Fruit fly (Drosophila melanogaster): ENCODE data around the gene CG9123.
A peak's percentile ranks its signal among the peaks of the same experiment; 100 is the strongest.

CG9123 gene

dm6 chrX:15298298-15299069 is 43.4 kb downstream of the CG9123 start (continued):
- peak; percentile 90 for TF ChIP-seq Nf-YA (GFP tag; IDR thresholded peaks at IDR 0.05)
- TF ChIP-seq Dbx (GFP tag; IDR thresholded peaks at IDR 0.05), result peak; percentile 97
- TF ChIP-seq CoRest (tag; optimal IDR thresholded peaks at IDR 0.05), result peak; percentile 99
- TF ChIP-seq caup (GFP tag; optimal IDR thresholded peaks at IDR 0.05; ENCODE audit: severe bottlenecking), result peak; percentile 98
- TF ChIP-seq ac (GFP tag; optimal IDR thresholded peaks at IDR 0.05), result no peak
- peak; percentile 78 for TF ChIP-seq abd-A (tag; optimal IDR thresholded peaks at IDR 0.05)
- TF ChIP-seq CG17359 (tag; optimal IDR thresholded peaks at IDR 0.05), result peak; percentile 97
- peak; percentile 99 for TF ChIP-seq ftz-f1 (GFP tag; optimal IDR thresholded peaks at IDR 0.05)
- peak; percentile 91 for TF ChIP-seq zen (tag; optimal IDR thresholded peaks at IDR 0.05)
- peak; percentile 91 for TF ChIP-seq CG11560 (tag; IDR thresholded peaks at IDR 0.05)
- peak; percentile 97 for TF ChIP-seq CG11093 (GFP tag; IDR thresholded peaks at IDR 0.05)
- TF ChIP-seq CG10959 (GFP tag; IDR thresholded peaks at IDR 0.05), result peak; percentile 68
- TF ChIP-seq Elba2 (GFP tag; optimal IDR thresholded peaks at IDR 0.05), result no peak
- peak; percentile 96 for TF ChIP-seq CG6683 (GFP tag; optimal IDR thresholded peaks at IDR 0.05)
- peak; percentile 95 for TF ChIP-seq oc (tag; optimal IDR thresholded peaks at IDR 0.05)
- TF ChIP-seq CG15696 (tag; optimal IDR thresholded peaks at IDR 0.05), result peak; percentile 82
- peak; percentile 99 for TF ChIP-seq Hmr (GFP tag; optimal IDR thresholded peaks at IDR 0.05)
- no peak for TF ChIP-seq pan (optimal IDR thresholded peaks at IDR 0.05)
- TF ChIP-seq pan (GFP tag; optimal IDR thresholded peaks at IDR 0.05 in 1 of 2, IDR thresholded peaks at IDR 0.05 in 1 of 2), result peak in 1 of 2 experiments; percentile 97
- peak; percentile 97 for TF ChIP-seq al (GFP tag; IDR thresholded peaks at IDR 0.05)
- TF ChIP-seq CG11504 (tag; optimal IDR thresholded peaks at IDR 0.05), result peak; percentile 98
- TF ChIP-seq Doc2 (GFP tag; IDR thresholded peaks at IDR 0.05), result peak; percentile 90
- peak; percentile 93 for TF ChIP-seq Chrac-16 (GFP tag; optimal IDR thresholded peaks at IDR 0.05)
- peak; percentile 84 for TF ChIP-seq CG17612 (GFP tag; IDR thresholded peaks at IDR 0.05)
- peak; percentile 99 for TF ChIP-seq sug (tag; optimal IDR thresholded peaks at IDR 0.05)
- TF ChIP-seq CG12659 (GFP tag; optimal IDR thresholded peaks at IDR 0.05), result peak; percentile 99
- no peak for TF ChIP-seq CG14860 (GFP tag; IDR thresholded peaks at IDR 0.05; ENCODE audit: partially characterized antibody)
- TF ChIP-seq CG4617 (GFP tag; optimal IDR thresholded peaks at IDR 0.05; ENCODE audit: borderline replicate concordance), result peak; percentile 89
- TF ChIP-seq rib (GFP tag; IDR thresholded peaks at IDR 0.05), result peak; percentile 95
- peak; percentile 99 for TF ChIP-seq Oli (tag; optimal IDR thresholded peaks at IDR 0.05)
- peak; percentile 97 for TF ChIP-seq croc (GFP tag; conservative IDR thresholded peaks at IDR 0.05)
- TF ChIP-seq CG12299 (tag; optimal IDR thresholded peaks at IDR 0.05), result peak; percentile 94
- peak; percentile 95 for TF ChIP-seq ase (GFP tag; IDR thresholded peaks at IDR 0.05)
- TF ChIP-seq CG9609 (GFP tag; optimal IDR thresholded peaks at IDR 0.05), result peak; percentile 35
- peak; percentile 98 for TF ChIP-seq Atf6 (GFP tag; IDR thresholded peaks at IDR 0.05)
- peak; percentile 19 for TF ChIP-seq CG8478 (optimal IDR thresholded peaks at IDR 0.05)
- peak; percentile 98 for TF ChIP-seq klu (GFP tag; IDR thresholded peaks at IDR 0.05)
- peak; percentile 92 for TF ChIP-seq trem (tag; optimal IDR thresholded peaks at IDR 0.05)
- peak; percentile 95 for TF ChIP-seq jing (GFP tag; optimal IDR thresholded peaks at IDR 0.05)
- TF ChIP-seq Hmx (GFP tag; optimal IDR thresholded peaks at IDR 0.05), result peak; percentile 65
- TF ChIP-seq knrl (GFP tag; IDR thresholded peaks at IDR 0.05; ENCODE audit: partially characterized antibody), result no peak
- TF ChIP-seq CG15269 (tag; optimal IDR thresholded peaks at IDR 0.05), result peak; percentile 98
- TF ChIP-seq dysf (GFP tag; IDR thresholded peaks at IDR 0.05), result peak; percentile 99
- peak; percentile 98 for TF ChIP-seq slbo (GFP tag; IDR thresholded peaks at IDR 0.05)
- no peak for TF ChIP-seq CG7745 (tag; optimal IDR thresholded peaks at IDR 0.05)
- peak; percentile 21 for TF ChIP-seq NC2α (GFP tag; optimal IDR thresholded peaks at IDR 0.05)
- peak; percentile 98 for TF ChIP-seq tgo (GFP tag; IDR thresholded peaks at IDR 0.05)
- TF ChIP-seq CG31441 (GFP tag; IDR thresholded peaks at IDR 0.05), result peak; percentile 98
- TF ChIP-seq ken (GFP tag; IDR thresholded peaks at IDR 0.05), result peak; percentile 92
- peak; percentile 96 for TF ChIP-seq CG14050 (GFP tag; IDR thresholded peaks at IDR 0.05)

Data from whole organism, embryonic.